Worm (Caenorhabditis elegans) whole organism, L4/young adult: Measurements from ENCODE around the gene cutl-15.

Experiments
- W03F9.2 ChIP-seq: fragments of 150-350 bp; optimal IDR thresholded peaks from 2 replicates; lab custom pipeline; 2014; ENCODE audit warnings: missing biosample characterization, missing genetic modification characterization
- him-1 ChIP-seq: sonication (generic microtip); optimal IDR thresholded peaks from 2 replicates; lab custom pipeline; 2016; ENCODE audit warnings: missing genotype, missing genetic modification reagents, missing genetic modification characterization, missing compliant biosample characterization

DNA sequence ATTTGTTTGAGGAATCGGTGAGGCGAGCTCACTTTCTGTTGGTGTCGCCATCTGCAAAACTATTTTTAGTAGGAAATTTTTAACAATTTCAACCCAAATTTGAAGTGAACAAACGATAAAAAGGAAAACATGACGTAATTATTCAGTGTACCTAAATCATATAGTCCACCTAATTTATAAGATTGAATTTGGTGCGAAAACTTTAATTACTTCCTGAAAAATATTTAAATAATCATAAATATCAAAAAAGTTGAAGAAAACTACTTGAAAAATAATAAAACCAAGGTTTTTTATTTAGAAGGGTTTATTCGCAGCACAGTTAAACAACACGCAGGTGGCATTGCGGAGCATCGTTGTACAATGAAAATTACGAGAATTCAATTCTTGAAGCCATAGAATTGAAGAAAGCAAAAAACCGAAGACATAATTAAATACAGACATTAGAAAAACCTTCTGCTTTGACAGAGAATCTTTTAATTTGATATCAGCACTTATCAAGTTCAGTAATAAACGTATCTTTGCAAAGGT is 26.1 kb upstream of the cutl-15 start, which contains the start of gene tomm-40:
- no peak for TF ChIP-seq W03F9.2
- TF ChIP-seq him-1 (tag; lab: Kevin White, UChicago), result no peak
